Worm (Caenorhabditis elegans) whole organism, young adult: ENCODE measurements around the gene T25B9.2.

Source experiments
- D2030.7 ChIP-seq: fragments of 200-800 bp; sonication (Bioruptor generic); IDR thresholded peaks from 2 replicates; pipeline ENCODE4 v1.3.6; 2022; ENCODE audit warnings: missing genetic modification reagents, missing genetic modification characterization, missing compliant biosample characterization
- F23B12.7 ChIP-seq: sonication (generic microtip); optimal IDR thresholded peaks from 2 replicates; lab custom pipeline; 2017; ENCODE audit warnings: missing genetic modification characterization, mild to moderate bottlenecking, missing compliant biosample characterization, antibody characterized with exemption, moderate library complexity; ENCODE audit not compliant: insufficient read depth
- F33H1.4 ChIP-seq: fragments of 200-800 bp; sonication (Bioruptor generic); IDR thresholded peaks from 2 replicates; pipeline ENCODE4 v1.3.6; 2022; ENCODE audit warnings: missing genetic modification reagents, missing genetic modification characterization, missing compliant biosample characterization
- F39B2.1 ChIP-seq: fragments of 200-800 bp; sonication (Bioruptor generic); IDR thresholded peaks from 2 replicates; pipeline ENCODE4 v1.3.6; 2022; ENCODE audit warnings: missing genetic modification reagents, missing genetic modification characterization, missing compliant biosample characterization
- F49E8.2 ChIP-seq: sonication (generic microtip); optimal IDR thresholded peaks from 3 replicates; lab custom pipeline; 2017; ENCODE audit warnings: missing genetic modification characterization, mild to moderate bottlenecking, missing compliant biosample characterization, antibody characterized with exemption, moderate library complexity; ENCODE audit not compliant: insufficient read depth
- F57C9.4 ChIP-seq: sonication (generic microtip); optimal IDR thresholded peaks from 2 replicates; lab custom pipeline; 2017; ENCODE audit warnings: mild to moderate bottlenecking, missing genetic modification characterization, missing compliant biosample characterization
- T26A5.8 ChIP-seq: sonication (generic microtip); optimal IDR thresholded peaks from 2 replicates; lab custom pipeline; 2016; ENCODE audit warnings: missing genetic modification characterization, missing compliant biosample characterization
- Y56A3A.18 ChIP-seq: fragments of 200-800 bp; sonication (Bioruptor generic); IDR thresholded peaks from 2 replicates; pipeline ENCODE4 v1.3.6; 2022; ENCODE audit warnings: missing genetic modification reagents, missing genetic modification characterization, missing compliant biosample characterization
- Y67H2A.10 ChIP-seq: fragments of 200-800 bp; sonication (Bioruptor generic); conservative IDR thresholded peaks from 2 replicates; pipeline ENCODE4 v1.3.6; 2022; ENCODE audit warnings: missing genetic modification reagents, missing genetic modification characterization, missing compliant biosample characterization
- attf-3 ChIP-seq: fragments of 200-800 bp; sonication (Bioruptor generic); conservative IDR thresholded peaks from 2 replicates; pipeline ENCODE4 v1.3.6; 2022; ENCODE audit warnings: missing genetic modification reagents, missing genetic modification characterization, missing compliant biosample characterization
- attf-5 ChIP-seq: fragments of 200-800 bp; sonication (Bioruptor generic); optimal IDR thresholded peaks from 2 replicates; lab custom pipeline; 2018; ENCODE audit warnings: mild to moderate bottlenecking, missing genetic modification characterization, missing compliant biosample characterization
- attf-6 ChIP-seq: fragments of 200-800 bp; sonication (Bioruptor generic); IDR thresholded peaks from 2 replicates; pipeline ENCODE4 v1.3.6; 2022; ENCODE audit warnings: missing genetic modification reagents, missing genetic modification characterization, missing compliant biosample characterization
- cebp-1 ChIP-seq, 2 experiments: fragments of 200-800 bp in 1 of 2; sonication (Bioruptor generic) in 1 of 2; sonication (generic microtip) in 1 of 2; IDR thresholded peaks in 1 of 2; optimal IDR thresholded peaks in 1 of 2; 2 replicates each; pipeline versions ENCODE4 v1.3.6 to Lab custom; 2017 to 2022; ENCODE audit warnings: missing compliant biosample characterization in 2 of 2, missing genetic modification characterization in 2 of 2, mild to moderate bottlenecking in 1 of 2, missing genetic modification reagents in 1 of 2, moderate library complexity in 1 of 2
- ceh-58 ChIP-seq: fragments of 200-800 bp; sonication (Bioruptor generic); IDR thresholded peaks from 2 replicates; pipeline ENCODE4 v1.3.6; 2022; ENCODE audit warnings: missing genetic modification characterization, missing compliant biosample characterization
- ceh-91 ChIP-seq: fragments of 200-800 bp; sonication (Bioruptor generic); IDR thresholded peaks from 2 replicates; pipeline ENCODE4 v1.3.6; 2022; ENCODE audit warnings: missing genetic modification reagents, missing genetic modification characterization, missing compliant biosample characterization
- dox-1 ChIP-seq: fragments of 200-800 bp; sonication (Bioruptor generic); IDR thresholded peaks from 2 replicates; pipeline ENCODE4 v1.3.6; 2022; ENCODE audit warnings: missing genetic modification reagents, missing genetic modification characterization, missing compliant biosample characterization
- dpl-1 ChIP-seq: fragments of 150-350 bp; optimal IDR thresholded peaks from 2 replicates; lab custom pipeline; 2014; ENCODE audit warnings: missing biosample characterization, missing genetic modification reagents, missing genetic modification characterization
- efl-1 ChIP-seq: fragments of 150-350 bp; optimal IDR thresholded peaks from 2 replicates; lab custom pipeline; 2014; ENCODE audit warnings: missing biosample characterization, missing genetic modification reagents, missing genetic modification characterization
- egrh-3 ChIP-seq: fragments of 200-800 bp; sonication (Bioruptor generic); IDR thresholded peaks from 2 replicates; pipeline ENCODE4 v1.3.6; 2022; ENCODE audit warnings: missing genetic modification reagents, missing genetic modification characterization, missing compliant biosample characterization
- ets-4 ChIP-seq: fragments of 200-800 bp; sonication (Bioruptor generic); optimal IDR thresholded peaks from 2 replicates; lab custom pipeline; 2018; ENCODE audit warnings: mild to moderate bottlenecking, missing genetic modification characterization, missing compliant biosample characterization
- him-1 ChIP-seq: sonication (generic microtip); optimal IDR thresholded peaks from 2 replicates; lab custom pipeline; 2016; ENCODE audit warnings: missing genotype, missing genetic modification reagents, missing genetic modification characterization, missing compliant biosample characterization
- hmg-1.2 ChIP-seq: fragments of 200-800 bp; sonication (Bioruptor generic); IDR thresholded peaks from 2 replicates; pipeline ENCODE4 v1.3.6; 2022; ENCODE audit warnings: missing genetic modification reagents, missing genetic modification characterization, missing compliant biosample characterization
- hrde-1 ChIP-seq: sonication (generic microtip); optimal IDR thresholded peaks from 2 replicates; lab custom pipeline; 2016; ENCODE audit warnings: missing genetic modification characterization, mild to moderate bottlenecking, missing compliant biosample characterization, moderate library complexity, missing genotype, missing genetic modification reagents, borderline replicate concordance
- lin-35 ChIP-seq, 3 experiments: fragments of 150-350 bp in 2 of 3; sonication (generic microtip) in 1 of 3; optimal IDR thresholded peaks; 2 replicates each; lab custom pipeline; 2014 to 2018; ENCODE audit warnings: missing biosample characterization in 3 of 3, missing genetic modification characterization in 3 of 3, missing genetic modification reagents in 3 of 3
- lin-54 ChIP-seq: fragments of 200-800 bp; sonication (Bioruptor generic); optimal IDR thresholded peaks from 2 replicates; lab custom pipeline; 2018; ENCODE audit warnings: mild to moderate bottlenecking, missing genetic modification characterization, missing compliant biosample characterization
- lsl-1 ChIP-seq: fragments of 200-800 bp; sonication (Bioruptor generic); optimal IDR thresholded peaks from 2 replicates; lab custom pipeline; 2018; ENCODE audit warnings: mild to moderate bottlenecking, missing genetic modification characterization, moderate library complexity, missing compliant biosample characterization
- madf-6 ChIP-seq: fragments of 200-800 bp; sonication (Bioruptor generic); IDR thresholded peaks from 2 replicates; pipeline ENCODE4 v1.3.6; 2022; ENCODE audit warnings: missing genetic modification reagents, missing genetic modification characterization, missing compliant biosample characterization
- madf-8 ChIP-seq: fragments of 200-800 bp; sonication (Bioruptor generic); conservative IDR thresholded peaks from 2 replicates; pipeline ENCODE4 v1.3.6; 2022; ENCODE audit warnings: missing genetic modification reagents, missing genetic modification characterization, missing compliant biosample characterization
- rcor-1 ChIP-seq: fragments of 200-800 bp; sonication (Bioruptor generic); IDR thresholded peaks from 2 replicates; pipeline ENCODE4 v1.3.6; 2022; ENCODE audit warnings: missing genetic modification reagents, missing genetic modification characterization, missing compliant biosample characterization
- snpc-1.3 ChIP-seq: sonication (generic microtip); optimal IDR thresholded peaks from 2 replicates; lab custom pipeline; 2017; ENCODE audit warnings: missing genetic modification characterization, mild to moderate bottlenecking, missing compliant biosample characterization, antibody characterized with exemption, moderate library complexity, missing genotype, missing genetic modification reagents; ENCODE audit not compliant: insufficient read depth
- snpc-3.4 ChIP-seq: sonication (generic microtip); optimal IDR thresholded peaks from 2 replicates; lab custom pipeline; 2017; ENCODE audit warnings: missing genetic modification characterization, mild to moderate bottlenecking, missing compliant biosample characterization, antibody characterized with exemption, moderate library complexity, missing genotype, missing genetic modification reagents
- snpc-4 ChIP-seq, 5 experiments: fragments of 150-350 bp in 1 of 5; sonication (generic microtip) in 4 of 5; optimal IDR thresholded peaks; 2 replicates each; lab custom pipeline; 2014 to 2018; ENCODE audit warnings: missing genetic modification characterization in 5 of 5, missing biosample characterization in 3 of 5, antibody characterized with exemption in 2 of 5, mild to moderate bottlenecking in 2 of 5, missing compliant biosample characterization in 2 of 5, missing genotype in 2 of 5, moderate library complexity in 2 of 5, missing genetic modification reagents in 1 of 5
- sptf-2 ChIP-seq: fragments of 200-800 bp; sonication (Bioruptor generic); optimal IDR thresholded peaks from 2 replicates; lab custom pipeline; 2018; ENCODE audit warnings: mild to moderate bottlenecking, missing genetic modification characterization, missing compliant biosample characterization
- unc-130 ChIP-seq: sonication (generic microtip); optimal IDR thresholded peaks from 2 replicates; lab custom pipeline; 2016; ENCODE audit warnings: missing genetic modification reagents, missing genetic modification characterization, missing compliant biosample characterization
- xnd-1 ChIP-seq: sonication (generic microtip); optimal IDR thresholded peaks from 2 replicates; lab custom pipeline; 2016; ENCODE audit warnings: missing genotype, missing genetic modification reagents, missing genetic modification characterization, missing compliant biosample characterization
- ztf-18 ChIP-seq: sonication (generic microtip); optimal IDR thresholded peaks from 2 replicates; lab custom pipeline; 2016; ENCODE audit warnings: missing genotype, mild to moderate bottlenecking, missing genetic modification characterization, missing compliant biosample characterization
- ztf-28 ChIP-seq: fragments of 200-800 bp; sonication (Bioruptor generic); IDR thresholded peaks from 2 replicates; pipeline ENCODE4 v1.3.6; 2022; ENCODE audit warnings: missing genetic modification reagents, missing genetic modification characterization, missing compliant biosample characterization

The T25B9.2 gene

ce11 chrIV:10768146-10768636 is 16.6 kb upstream of the T25B9.2 start, which contains the start of gene T25B9.8:
Gene T25B9.8 (minus strand): TSS chrIV:10768196.
- TF ChIP-seq hmg-1.2 (GFP tag; lab: Robert Waterston, UW): peak; percentile 65; the same call in 1 of the 2 replicates
- TF ChIP-seq Y56A3A.18: no peak
- TF ChIP-seq ztf-28 (GFP tag; lab: Robert Waterston, UW): no peak
- no peak for TF ChIP-seq ceh-58 (GFP tag; lab: Robert Waterston, UW)

- TF ChIP-seq madf-6 (GFP tag; lab: Robert Waterston, UW) (peak; percentile 94), F33H1.4 (GFP tag; lab: Robert Waterston, UW) (peak; percentile 95), snpc-1.3 (tag; lab: Kevin White, UChicago) (peak; percentile 60), hrde-1 (no peak), unc-130 (peak; percentile 41), dpl-1 (peak; percentile 31), rcor-1 (GFP tag; lab: Robert Waterston, UW) (peak; percentile 51; the same call in 1 of the 2 replicates), ets-4 (GFP tag; lab: Kevin White, UChicago) (no peak), ceh-91 (GFP tag; lab: Robert Waterston, UW) (peak; percentile 29; the same call in 1 of the 2 replicates), lin-54 (GFP tag; lab: Kevin White, UChicago) (peak; percentile 33), xnd-1 (tag; lab: Kevin White, UChicago) (peak; percentile 83), D2030.7 (peak; percentile 57; the same call in 1 of the 2 replicates), cebp-1 (GFP tag; IDR thresholded peaks at IDR 0.05; lab: Robert Waterston, UW) (no peak), cebp-1 (tag; optimal IDR thresholded peaks at IDR 0.05; lab: Kevin White, UChicago) (no peak), snpc-4 (GFP tag; optimal IDR thresholded peaks at IDR 0.05; lab: Kevin White, UChicago) (peak; percentile 66), snpc-4 (tag; optimal IDR thresholded peaks at IDR 0.05; lab: Kevin White, UChicago) (peak in 3 of 4 experiments; percentile 26 to 57 (median 35)), F39B2.1 (GFP tag; lab: Robert Waterston, UW) (no peak), him-1 (peak; percentile 10), lsl-1 (GFP tag; lab: Kevin White, UChicago) (peak; percentile 89), F23B12.7 (tag; lab: Kevin White, UChicago) (peak; percentile 37), madf-8 (GFP tag; lab: Robert Waterston, UW) (peak; percentile 84), T26A5.8 (no peak), efl-1 (peak; percentile 16), attf-6 (GFP tag; lab: Robert Waterston, UW) (0 out of 2 replicates have a peak, but pooled peaks have one; percentile 30), attf-3 (peak; percentile 60; the same call in 1 of the 2 replicates), attf-5 (GFP tag; lab: Kevin White, UChicago) (no peak), ztf-18 (tag; lab: Kevin White, UChicago) (no peak), F49E8.2 (peak; percentile 35), snpc-3.4 (peak; percentile 40), sptf-2 (GFP tag; lab: Kevin White, UChicago) (no peak)
Measured at ce11 chrIV:10766071-10766470, 14.4 kb upstream of the T25B9.2 start.

- TF ChIP-seq attf-5 (GFP tag; lab: Kevin White, UChicago): no peak
- TF ChIP-seq egrh-3 (GFP tag; lab: Robert Waterston, UW): no peak
- no peak for TF ChIP-seq dox-1 (GFP tag; lab: Robert Waterston, UW)
- TF ChIP-seq F49E8.2: no peak
- TF ChIP-seq Y56A3A.18: no peak
- TF ChIP-seq Y67H2A.10: no peak
- TF ChIP-seq lin-35 (GFP tag; optimal IDR thresholded peaks at IDR 0.05; lab: Kevin White, UChicago): no peak
- no peak for TF ChIP-seq cebp-1 (GFP tag; IDR thresholded peaks at IDR 0.05; lab: Robert Waterston, UW)
- no peak for TF ChIP-seq cebp-1 (tag; optimal IDR thresholded peaks at IDR 0.05; lab: Kevin White, UChicago)
- TF ChIP-seq F33H1.4 (GFP tag; lab: Robert Waterston, UW): no peak
- no peak for TF ChIP-seq F57C9.4 (tag; lab: Kevin White, UChicago)
Measured at ce11 chrIV:10765053-10765452, 13.4 kb upstream of the T25B9.2 start, which contains the start of gene T25B9.12. Gene T25B9.12 (plus strand): TSS chrIV:10765353.
